Worm (Caenorhabditis elegans): Measurements from ENCODE around the gene T21B4.3.

ce11 chrII:12496981-12497380 lies at the start of gene T21B4.3:
- TF ChIP-seq nhr-28 (tag; optimal IDR thresholded peaks at IDR 0.05) (no peak), lin-32 (GFP tag; optimal IDR thresholded peaks at IDR 0.05) (no peak), elt-1 (tag; optimal IDR thresholded peaks at IDR 0.05; ENCODE audit: borderline replicate concordance, insufficient read depth) (no peak), nhr-2 (tag; optimal IDR thresholded peaks at IDR 0.05) (no peak), ces-1 (GFP tag; optimal IDR thresholded peaks at IDR 0.05) (no peak), unc-39 (tag; optimal IDR thresholded peaks at IDR 0.05) (no peak), ztf-11 (tag; optimal IDR thresholded peaks at IDR 0.05) (no peak), flh-1 (GFP tag; optimal IDR thresholded peaks at IDR 0.05) (no peak), nhr-237 (tag; optimal IDR thresholded peaks at IDR 0.05) (no peak), sptf-1 (tag; optimal IDR thresholded peaks at IDR 0.05) (no peak), unc-62 (GFP tag; optimal IDR thresholded peaks at IDR 0.05) (no peak)
